Worm (Caenorhabditis elegans) whole organism, L1 larva: ENCODE measurements around the gene Y97E10AR.8.

ENCODE experiments used
- C04F5.9 ChIP-seq: sonication (generic microtip); optimal IDR thresholded peaks from 2 replicates; lab custom pipeline; 2016; ENCODE audit warnings: missing genetic modification characterization, missing compliant biosample characterization
- F16B12.6 ChIP-seq: fragments of 150-350 bp; optimal IDR thresholded peaks from 2 replicates; lab custom pipeline; 2014; ENCODE audit warnings: missing biosample characterization, missing genetic modification characterization
- alr-1 ChIP-seq: fragments of 200-800 bp; sonication (Bioruptor generic); optimal IDR thresholded peaks from 2 replicates; lab custom pipeline; 2018; ENCODE audit warnings: borderline replicate concordance, mild to moderate bottlenecking, missing genetic modification characterization, missing compliant biosample characterization
- blmp-1 ChIP-seq: fragments of 150-350 bp; optimal IDR thresholded peaks from 2 replicates; lab custom pipeline; 2014; ENCODE audit warnings: missing biosample characterization, missing genetic modification characterization
- ceh-63 ChIP-seq: fragments of 200-800 bp; sonication (Bioruptor generic); optimal IDR thresholded peaks from 2 replicates; lab custom pipeline; 2018; ENCODE audit warnings: mild to moderate bottlenecking, missing genetic modification characterization, missing compliant biosample characterization
- ceh-82 ChIP-seq, 3 experiments: fragments of 150-350 bp in 1 of 3; sonication (generic microtip) in 2 of 3; optimal IDR thresholded peaks; 2 replicates each; lab custom pipeline; 2014 to 2017; ENCODE audit warnings: missing biosample characterization in 3 of 3, missing genetic modification characterization in 3 of 3
- ceh-88 ChIP-seq: fragments of 200-800 bp; sonication (Bioruptor generic); IDR thresholded peaks from 2 replicates; pipeline ENCODE4 v1.3.6; 2022; ENCODE audit warnings: missing genetic modification characterization, missing compliant biosample characterization
- dpl-1 ChIP-seq, 3 experiments: fragments of 150-350 bp in 2 of 3; sonication (generic microtip) in 1 of 3; optimal IDR thresholded peaks; 2 replicates each; lab custom pipeline; 2014 to 2017; ENCODE audit warnings: missing biosample characterization in 3 of 3, missing genetic modification characterization in 3 of 3, missing genetic modification reagents in 3 of 3
- dsc-1 ChIP-seq: sonication (generic microtip); optimal IDR thresholded peaks from 2 replicates; lab custom pipeline; 2016; ENCODE audit warnings: mild to moderate bottlenecking, missing genetic modification characterization, missing compliant biosample characterization
- efl-1 ChIP-seq, 4 experiments: fragments of 150-350 bp; optimal IDR thresholded peaks in 3 of 4; peaks in 1 of 4; 1 replicate in 1 of 4; 2 replicates in 3 of 4; lab custom pipeline; 2014; ENCODE audit warnings: missing biosample characterization in 2 of 4, missing genetic modification characterization in 2 of 4, missing genetic modification reagents in 2 of 4
- efl-3 ChIP-seq: fragments of 200-800 bp; sonication (Bioruptor generic); optimal IDR thresholded peaks from 2 replicates; lab custom pipeline; 2018; ENCODE audit warnings: mild to moderate bottlenecking, missing genetic modification characterization, missing compliant biosample characterization
- egl-13 ChIP-seq: sonication (generic microtip); optimal IDR thresholded peaks from 2 replicates; lab custom pipeline; 2016; ENCODE audit warnings: missing genotype, missing genetic modification reagents, missing genetic modification characterization, missing compliant biosample characterization
- egl-27 ChIP-seq, 2 experiments: fragments of 150-350 bp in 1 of 2; sonication (generic microtip); optimal IDR thresholded peaks; 3 replicates each; lab custom pipeline; 2017 to 2018; ENCODE audit warnings: missing biosample characterization in 2 of 2, missing genetic modification characterization in 2 of 2, missing genetic modification reagents in 2 of 2
- ets-5 ChIP-seq: fragments of 200-800 bp; sonication (Bioruptor generic); IDR thresholded peaks from 2 replicates; pipeline ENCODE4 v1.3.6; 2022; ENCODE audit warnings: missing genetic modification characterization, missing compliant biosample characterization
- fkh-8 ChIP-seq: sonication (generic microtip); optimal IDR thresholded peaks from 2 replicates; lab custom pipeline; 2016; ENCODE audit warnings: mild to moderate bottlenecking, missing genetic modification characterization, missing compliant biosample characterization
- lin-14 ChIP-seq: fragments of 200-800 bp; sonication (Bioruptor generic); optimal IDR thresholded peaks from 2 replicates; lab custom pipeline; 2018; ENCODE audit warnings: mild to moderate bottlenecking, missing genetic modification characterization, moderate library complexity, missing compliant biosample characterization
- lin-15B ChIP-seq: fragments of 150-350 bp; sonication (generic microtip); optimal IDR thresholded peaks from 3 replicates; lab custom pipeline; 2014; ENCODE audit warnings: missing biosample characterization, missing genetic modification characterization
- lsy-2 ChIP-seq, 2 experiments: fragments of 150-350 bp; optimal IDR thresholded peaks; 2 replicates each; lab custom pipeline; 2014; ENCODE audit warnings: missing biosample characterization in 2 of 2, missing genetic modification characterization in 2 of 2
- mab-9 ChIP-seq: fragments of 200-800 bp; sonication (Bioruptor generic); IDR thresholded peaks from 2 replicates; pipeline ENCODE4 v1.3.6; 2022; ENCODE audit warnings: missing genetic modification reagents, missing genetic modification characterization, missing compliant biosample characterization
- mdl-1 ChIP-seq, 2 experiments: fragments of 150-350 bp; optimal IDR thresholded peaks; 2 replicates each; lab custom pipeline; 2014 to 2017; ENCODE audit warnings: missing biosample characterization in 2 of 2, missing genetic modification characterization in 2 of 2, inconsistent platforms in 1 of 2
- nhr-12 ChIP-seq: sonication (generic microtip); optimal IDR thresholded peaks from 2 replicates; lab custom pipeline; 2017; ENCODE audit warnings: missing biosample characterization, missing genetic modification characterization
- nhr-19 ChIP-seq: fragments of 200-800 bp; sonication (Bioruptor generic); conservative IDR thresholded peaks from 2 replicates; pipeline ENCODE4 v1.3.6; 2022; ENCODE audit warnings: missing genetic modification characterization, missing compliant biosample characterization
- nhr-20 ChIP-seq: sonication (generic microtip); optimal IDR thresholded peaks from 2 replicates; lab custom pipeline; 2016; ENCODE audit warnings: mild to moderate bottlenecking, missing genetic modification characterization, missing compliant biosample characterization
- nhr-237 ChIP-seq: fragments of 150-350 bp; optimal IDR thresholded peaks from 2 replicates; lab custom pipeline; 2014; ENCODE audit warnings: missing biosample characterization, missing genetic modification characterization
- nhr-28 ChIP-seq: fragments of 150-350 bp; optimal IDR thresholded peaks from 2 replicates; lab custom pipeline; 2014; ENCODE audit warnings: missing biosample characterization, missing genetic modification characterization
- nhr-47 ChIP-seq: sonication (generic microtip); optimal IDR thresholded peaks from 2 replicates; lab custom pipeline; 2016; ENCODE audit warnings: mild to moderate bottlenecking, missing genetic modification characterization, moderate library complexity, missing compliant biosample characterization
- nhr-71 ChIP-seq: sonication (generic microtip); optimal IDR thresholded peaks from 2 replicates; lab custom pipeline; 2016; ENCODE audit warnings: mild to moderate bottlenecking, missing genetic modification characterization, moderate library complexity, missing compliant biosample characterization
- nhr-77 ChIP-seq: fragments of 150-350 bp; optimal IDR thresholded peaks from 2 replicates; lab custom pipeline; 2014; ENCODE audit warnings: missing biosample characterization, missing genetic modification characterization
- nhr-90 ChIP-seq: sonication (generic microtip); optimal IDR thresholded peaks from 2 replicates; lab custom pipeline; 2016; ENCODE audit warnings: mild to moderate bottlenecking, missing genetic modification characterization, missing compliant biosample characterization; ENCODE audit not compliant: poor library complexity
- pag-3 ChIP-seq: sonication (generic microtip); optimal IDR thresholded peaks from 2 replicates; lab custom pipeline; 2017; ENCODE audit warnings: missing genetic modification characterization, mild to moderate bottlenecking, missing compliant biosample characterization, antibody characterized with exemption, borderline replicate concordance; ENCODE audit not compliant: insufficient read depth
- pax-3 ChIP-seq: fragments of 200-800 bp; sonication (Bioruptor generic); optimal IDR thresholded peaks from 2 replicates; lab custom pipeline; 2018; ENCODE audit warnings: mild to moderate bottlenecking, missing genetic modification characterization, moderate library complexity, missing compliant biosample characterization
- pqm-1 ChIP-seq: sonication (generic microtip); optimal IDR thresholded peaks from 3 replicates; lab custom pipeline; 2017; ENCODE audit warnings: missing biosample characterization, missing genetic modification characterization
- sox-4 ChIP-seq: sonication (generic microtip); optimal IDR thresholded peaks from 2 replicates; lab custom pipeline; 2016; ENCODE audit warnings: missing genetic modification characterization, missing compliant biosample characterization
- sptf-1 ChIP-seq: fragments of 150-350 bp; optimal IDR thresholded peaks from 2 replicates; lab custom pipeline; 2014; ENCODE audit warnings: missing biosample characterization, missing genetic modification characterization
- unc-62 ChIP-seq: fragments of 150-350 bp; optimal IDR thresholded peaks from 2 replicates; lab custom pipeline; 2014; ENCODE audit warnings: missing biosample characterization, missing genetic modification reagents, missing genetic modification characterization
- unc-86 ChIP-seq: sonication (generic microtip); optimal IDR thresholded peaks from 2 replicates; lab custom pipeline; 2016; ENCODE audit warnings: missing genetic modification characterization, missing compliant biosample characterization
- unc-98 ChIP-seq: fragments of 200-800 bp; sonication (Bioruptor generic); IDR thresholded peaks from 2 replicates; pipeline ENCODE4 v1.3.6; 2022; ENCODE audit warnings: missing genetic modification characterization, missing compliant biosample characterization
- zag-1 ChIP-seq: fragments of 150-350 bp; optimal IDR thresholded peaks from 2 replicates; lab custom pipeline; 2014; ENCODE audit warnings: missing biosample characterization, missing genetic modification characterization
- zip-4 ChIP-seq: fragments of 200-800 bp; sonication (Bioruptor generic); optimal IDR thresholded peaks from 2 replicates; lab custom pipeline; 2018; ENCODE audit warnings: mild to moderate bottlenecking, missing genetic modification characterization, moderate library complexity, missing compliant biosample characterization
- ztf-4 ChIP-seq: fragments of 150-350 bp; optimal IDR thresholded peaks from 2 replicates; lab custom pipeline; 2014; ENCODE audit warnings: missing biosample characterization, missing genetic modification characterization

The Y97E10AR.8 gene

DNA sequence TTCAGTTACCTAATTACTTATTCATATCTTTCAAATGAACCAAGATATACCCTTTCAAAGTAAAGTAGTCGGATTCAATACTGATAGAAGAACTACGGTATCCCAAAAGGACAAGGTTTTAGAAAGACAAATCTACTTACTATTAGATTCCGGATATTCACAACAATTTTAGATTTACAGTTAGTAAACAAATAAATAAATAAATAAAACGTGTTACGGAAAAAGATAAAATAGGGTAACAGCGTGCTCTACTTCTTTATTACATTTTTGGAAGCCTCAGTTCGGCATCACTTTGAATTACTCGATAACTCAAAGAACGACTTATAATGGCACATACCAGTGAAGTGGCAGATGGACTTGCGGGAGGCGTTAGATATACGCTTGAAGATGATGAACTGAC lies at the start of gene Y97E10AR.8:
Y97E10AR.8 (plus strand) TSS at position 301 of the 400 bp plus-strand sequence.
- TF ChIP-seq nhr-77: no peak

DNA sequence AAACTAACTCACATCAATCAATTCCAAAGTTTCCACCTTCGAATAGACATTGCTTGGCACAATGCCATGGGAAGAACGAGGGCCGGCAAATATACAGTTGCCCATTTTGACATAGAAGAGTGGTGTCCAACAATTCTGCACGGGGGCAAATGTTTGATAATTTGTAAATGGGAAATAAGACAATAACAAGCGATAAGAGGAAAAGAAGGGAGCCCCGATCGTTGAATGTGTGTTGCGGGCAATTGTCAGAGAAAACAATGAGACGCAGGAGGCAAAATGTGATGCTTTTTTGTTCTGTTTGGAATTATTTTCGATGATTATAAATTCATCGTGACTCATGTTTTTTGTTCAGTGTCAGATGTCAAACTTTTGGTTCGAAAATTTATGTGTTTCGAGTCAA lies 48.9 kb upstream of the Y97E10AR.8 start, which contains the start of gene pals-34:
pals-34 (minus strand) TSS at position 280 of the 400 bp plus-strand sequence.
- TF ChIP-seq zag-1 (no peak), efl-1 (optimal IDR thresholded peaks at IDR 0.05; lab: Kevin White, UChicago) (no peak), efl-1 (GFP tag; optimal IDR thresholded peaks at IDR 0.05 in 1 of 2; lab: Kevin White, UChicago) (peak in 1 of 2 experiments; percentile 87)
- TF ChIP-seq, all 84 proteins: peak for 1

DNA sequence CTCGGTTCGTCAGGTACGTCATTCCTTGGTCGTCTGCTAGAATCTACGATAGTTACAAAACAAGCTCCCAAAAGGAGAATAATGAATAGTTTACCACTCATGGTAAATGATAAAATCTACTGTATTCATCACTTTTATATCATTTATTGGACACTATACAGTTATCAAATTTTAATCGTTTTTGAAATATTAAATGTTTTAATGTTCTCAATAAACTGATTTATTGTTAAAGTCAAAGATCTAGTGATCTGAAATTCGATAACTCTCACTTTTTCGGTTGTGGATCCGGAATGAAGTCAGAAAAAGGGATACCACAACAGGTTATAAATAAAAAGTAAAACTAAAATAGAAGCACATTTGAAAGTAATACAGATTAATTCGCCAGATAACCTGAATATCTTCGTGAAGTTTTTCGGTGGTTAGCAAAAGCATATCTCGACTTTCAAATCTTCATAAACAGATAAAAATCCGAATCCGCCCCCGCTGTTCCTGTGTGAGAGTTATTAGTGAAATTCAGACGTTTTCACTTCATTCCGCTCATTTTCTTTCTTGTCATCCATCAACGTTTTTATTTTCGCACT lies 46.3 kb upstream of the Y97E10AR.8 start, which contains the start of the genes clec-217 and F26D11.2:
clec-217 (minus strand) TSS at position 101 of the 581 bp plus-strand sequence.
F26D11.2 (plus strand) TSS at position 531 of the 581 bp plus-strand sequence.
- TF ChIP-seq blmp-1 (tag; lab: Kevin White, UChicago) (peak; percentile 40), ceh-82 (tag; optimal IDR thresholded peaks at IDR 0.05; lab: Kevin White, UChicago) (no peak), ets-5 (GFP tag; lab: Robert Waterston, UW) (no peak), sox-4 (tag; lab: Kevin White, UChicago) (no peak)

DNA sequence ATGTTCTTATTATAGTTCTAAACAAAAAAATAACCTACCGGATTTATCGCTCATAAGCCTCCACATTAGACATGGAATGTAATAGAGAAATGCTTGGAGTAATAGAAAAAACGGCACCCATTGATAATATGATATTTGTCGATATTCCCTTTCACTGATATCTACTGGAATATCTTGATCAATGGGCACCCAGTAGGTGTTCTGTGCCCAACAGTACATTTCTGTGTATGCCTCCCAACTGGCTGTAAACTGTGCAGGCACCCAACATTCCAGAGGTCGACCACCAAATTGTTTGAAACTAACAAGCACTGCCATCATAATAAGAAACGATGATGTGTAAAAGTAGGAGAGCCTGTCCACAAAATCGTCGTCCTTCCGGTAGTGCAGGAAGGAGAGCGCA lies 40.7 kb upstream of the Y97E10AR.8 start:
- TF ChIP-seq dsc-1 (no peak), unc-98 (GFP tag; lab: Robert Waterston, UW) (no peak), ceh-88 (GFP tag; lab: Robert Waterston, UW) (no peak), lin-14 (GFP tag; lab: Kevin White, UChicago) (no peak), F16B12.6 (tag; lab: Kevin White, UChicago) (no peak), nhr-19 (no peak), zip-4 (GFP tag; lab: Kevin White, UChicago) (no peak), unc-86 (tag; lab: Kevin White, UChicago) (no peak)

DNA sequence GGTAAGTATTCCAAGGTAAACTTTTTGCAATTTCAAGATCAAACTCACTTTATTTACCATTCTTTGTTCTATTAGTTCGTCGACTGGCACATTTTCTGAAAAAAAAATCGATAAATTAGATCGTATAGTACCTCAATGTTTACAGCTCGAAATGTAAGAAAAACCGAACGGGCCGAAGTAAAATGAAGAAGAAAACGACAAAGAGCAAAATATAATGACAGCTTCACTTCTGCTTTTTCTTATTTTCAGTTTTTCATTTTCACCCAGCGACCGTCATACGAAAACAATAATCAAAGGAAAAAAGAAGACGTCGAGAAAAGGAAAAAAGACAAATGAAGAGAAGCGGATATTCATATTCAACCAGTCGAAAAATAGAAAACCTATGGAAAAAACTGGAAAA lies 36.0 kb upstream of the Y97E10AR.8 start, which contains the start of gene che-7:
che-7 (minus strand) TSS at position 101 of the 400 bp plus-strand sequence.
- TF ChIP-seq fkh-8 (tag; lab: Kevin White, UChicago): no peak
- no peak for TF ChIP-seq mab-9
- TF ChIP-seq pqm-1: no peak
- no peak for TF ChIP-seq lsy-2 (tag; optimal IDR thresholded peaks at IDR 0.05; lab: Kevin White, UChicago)
- no peak for TF ChIP-seq unc-86 (tag; lab: Kevin White, UChicago)
- TF ChIP-seq nhr-12 (tag; lab: Kevin White, UChicago): no peak
- TF ChIP-seq lin-15B (tag; lab: Kevin White, UChicago): no peak
- TF ChIP-seq unc-62: no peak
- no peak for TF ChIP-seq C04F5.9 (tag; lab: Kevin White, UChicago)
- no peak for TF ChIP-seq ceh-63 (GFP tag; lab: Kevin White, UChicago)
- TF ChIP-seq alr-1 (tag; lab: Kevin White, UChicago): no peak
- no peak for TF ChIP-seq ceh-88 (GFP tag; lab: Robert Waterston, UW)
- no peak for TF ChIP-seq sptf-1 (tag; lab: Kevin White, UChicago)
- no peak for TF ChIP-seq dpl-1 (GFP tag; optimal IDR thresholded peaks at IDR 0.05; lab: Kevin White, UChicago)
- no peak for TF ChIP-seq ztf-4 (tag; lab: Kevin White, UChicago)

DNA sequence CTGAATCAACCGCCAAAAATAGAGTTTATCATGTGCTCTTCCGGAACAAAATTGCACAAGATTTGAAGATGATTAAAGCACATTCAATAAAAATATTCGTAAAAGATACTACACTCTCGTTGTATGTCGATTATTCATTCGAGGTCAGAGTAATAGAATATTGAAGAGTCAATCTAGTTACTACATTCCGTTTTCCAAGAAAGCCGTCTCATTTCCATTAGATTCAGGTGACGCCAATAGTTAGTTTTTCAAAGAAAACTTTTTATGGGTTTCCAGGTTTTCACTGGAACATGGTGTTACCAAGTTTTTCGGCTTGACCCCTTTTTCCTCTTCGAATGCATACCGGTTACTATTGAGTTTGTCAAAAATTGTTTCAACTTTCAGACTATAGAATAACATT lies 34.6 kb upstream of the Y97E10AR.8 start:
- TF ChIP-seq pag-3 (tag; lab: Kevin White, UChicago): no peak
- TF ChIP-seq nhr-237 (tag; lab: Kevin White, UChicago): no peak
- TF ChIP-seq nhr-90 (tag; lab: Kevin White, UChicago): no peak
- TF ChIP-seq ceh-88 (GFP tag; lab: Robert Waterston, UW): no peak
- no peak for TF ChIP-seq alr-1 (tag; lab: Kevin White, UChicago)
- no peak for TF ChIP-seq mdl-1 (tag; optimal IDR thresholded peaks at IDR 0.05; lab: Kevin White, UChicago)
- TF ChIP-seq egl-13: peak; percentile 22
- TF ChIP-seq efl-3 (GFP tag; lab: Kevin White, UChicago): no peak
- no peak for TF ChIP-seq nhr-28 (tag; lab: Kevin White, UChicago)
- TF ChIP-seq fkh-8 (tag; lab: Kevin White, UChicago): peak; percentile 77
- no peak for TF ChIP-seq pax-3
- no peak for TF ChIP-seq unc-62
- peak; percentile 41 for TF ChIP-seq nhr-47 (tag; lab: Kevin White, UChicago)
- TF ChIP-seq lsy-2 (tag; optimal IDR thresholded peaks at IDR 0.05; lab: Kevin White, UChicago): peak in 1 of 2 experiments; percentile 1
- TF ChIP-seq egl-27 (tag; optimal IDR thresholded peaks at IDR 0.05; lab: Kevin White, UChicago): no peak
- peak; percentile 46 for TF ChIP-seq dsc-1
- TF ChIP-seq nhr-71 (tag; lab: Kevin White, UChicago): peak; percentile 51
- peak; percentile 16 for TF ChIP-seq lin-14 (GFP tag; lab: Kevin White, UChicago)
- peak; percentile 43 for TF ChIP-seq nhr-20 (tag; lab: Kevin White, UChicago)
